Worm (Caenorhabditis elegans) whole organism, L3 larva: Measurements from ENCODE around the gene str-99.

Source experiments
- ZK546.5 ChIP-seq: sonication (generic microtip); optimal IDR thresholded peaks from 2 replicates; lab custom pipeline; 2017; ENCODE audit warnings: missing biosample characterization, missing genetic modification characterization
- aly-2 ChIP-seq: fragments of 150-350 bp; optimal IDR thresholded peaks from 2 replicates; lab custom pipeline; 2014; ENCODE audit warnings: missing biosample characterization, missing genetic modification characterization
- ama-1 ChIP-seq: fragments of 150-350 bp; optimal IDR thresholded peaks from 2 replicates; lab custom pipeline; 2018
- ceh-28 ChIP-seq: fragments of 150-350 bp; optimal IDR thresholded peaks from 2 replicates; lab custom pipeline; 2014; ENCODE audit warnings: missing biosample characterization, missing genetic modification reagents, missing genetic modification characterization
- ceh-82 ChIP-seq: fragments of 150-350 bp; optimal IDR thresholded peaks from 2 replicates; lab custom pipeline; 2014; ENCODE audit warnings: missing biosample characterization, missing genetic modification characterization
- egl-27 ChIP-seq: sonication (generic microtip); optimal IDR thresholded peaks from 4 replicates; lab custom pipeline; 2017; ENCODE audit warnings: missing biosample characterization, missing genetic modification reagents, missing genetic modification characterization
- egl-5 ChIP-seq: fragments of 150-350 bp; optimal IDR thresholded peaks from 2 replicates; lab custom pipeline; 2017; ENCODE audit warnings: missing biosample characterization, missing genetic modification reagents, missing genetic modification characterization, inconsistent platforms
- elt-2 ChIP-seq: sonication (generic microtip); optimal IDR thresholded peaks from 2 replicates; lab custom pipeline; 2016; ENCODE audit warnings: missing genetic modification reagents, mild to moderate bottlenecking, missing genetic modification characterization, missing compliant biosample characterization
- elt-3 ChIP-seq, 3 experiments: fragments of 150-350 bp in 1 of 3; sonication (generic microtip) in 2 of 3; optimal IDR thresholded peaks; 2 replicates in 2 of 3; 4 replicates in 1 of 3; lab custom pipeline; 2014 to 2017; ENCODE audit warnings: missing biosample characterization in 3 of 3, missing genetic modification characterization in 3 of 3
- eor-1 ChIP-seq, 2 experiments: fragments of 150-350 bp; optimal IDR thresholded peaks; 2 replicates each; lab custom pipeline; 2014 to 2018; ENCODE audit warnings: missing biosample characterization in 2 of 2, missing genetic modification characterization in 2 of 2
- fkh-10 ChIP-seq: sonication (generic microtip); optimal IDR thresholded peaks from 2 replicates; lab custom pipeline; 2017; ENCODE audit warnings: missing biosample characterization, missing genetic modification reagents, missing genetic modification characterization
- fkh-2 ChIP-seq: fragments of 150-350 bp; optimal IDR thresholded peaks from 2 replicates; lab custom pipeline; 2014; ENCODE audit warnings: missing biosample characterization, missing genetic modification reagents, missing genetic modification characterization
- hmg-11 ChIP-seq: sonication (generic microtip); optimal IDR thresholded peaks from 2 replicates; lab custom pipeline; 2016; ENCODE audit warnings: missing genetic modification characterization, missing compliant biosample characterization
- jun-1 ChIP-seq: fragments of 150-350 bp; optimal IDR thresholded peaks from 2 replicates; lab custom pipeline; 2014; ENCODE audit warnings: missing biosample characterization, missing genetic modification reagents, missing genetic modification characterization
- lin-15B ChIP-seq: fragments of 150-350 bp; optimal IDR thresholded peaks from 2 replicates; lab custom pipeline; 2014; ENCODE audit warnings: missing biosample characterization, missing genetic modification characterization
- lin-39 ChIP-seq: fragments of 150-350 bp; optimal IDR thresholded peaks from 2 replicates; lab custom pipeline; 2018; ENCODE audit warnings: missing biosample characterization, missing genetic modification reagents, missing genetic modification characterization
- lsy-12 ChIP-seq: sonication (generic microtip); optimal IDR thresholded peaks from 2 replicates; lab custom pipeline; 2016; ENCODE audit warnings: mild to moderate bottlenecking, missing genetic modification characterization, missing compliant biosample characterization
- mdl-1 ChIP-seq: fragments of 150-350 bp; optimal IDR thresholded peaks from 2 replicates; lab custom pipeline; 2014; ENCODE audit warnings: missing biosample characterization, missing genetic modification characterization
- mml-1 ChIP-seq: fragments of 150-350 bp; sonication (generic microtip); optimal IDR thresholded peaks from 3 replicates; lab custom pipeline; 2014; ENCODE audit warnings: missing biosample characterization, missing genetic modification characterization
- nfya-1 ChIP-seq: sonication (generic microtip); optimal IDR thresholded peaks from 2 replicates; lab custom pipeline; 2017; ENCODE audit warnings: missing genetic modification characterization, mild to moderate bottlenecking, missing compliant biosample characterization, antibody characterized with exemption, moderate library complexity; ENCODE audit not compliant: insufficient read depth
- nhr-11 ChIP-seq: fragments of 150-350 bp; optimal IDR thresholded peaks from 2 replicates; lab custom pipeline; 2014; ENCODE audit warnings: missing biosample characterization, missing genetic modification characterization
- nhr-12 ChIP-seq: fragments of 150-350 bp; optimal IDR thresholded peaks from 2 replicates; lab custom pipeline; 2014; ENCODE audit warnings: missing biosample characterization, missing genetic modification characterization
- nhr-23 ChIP-seq: fragments of 150-350 bp; optimal IDR thresholded peaks from 2 replicates; lab custom pipeline; 2014; ENCODE audit warnings: missing biosample characterization, missing genetic modification reagents, missing genetic modification characterization
- nhr-43 ChIP-seq: sonication (generic microtip); optimal IDR thresholded peaks from 2 replicates; lab custom pipeline; 2016; ENCODE audit warnings: mild to moderate bottlenecking, missing genetic modification characterization, missing compliant biosample characterization; ENCODE audit not compliant: poor library complexity, severe bottlenecking
- nhr-67 ChIP-seq: fragments of 150-350 bp; optimal IDR thresholded peaks from 2 replicates; lab custom pipeline; 2014; ENCODE audit warnings: missing biosample characterization, missing genetic modification characterization
- nhr-76 ChIP-seq: fragments of 150-350 bp; sonication (generic microtip); optimal IDR thresholded peaks from 5 replicates; lab custom pipeline; 2014; ENCODE audit warnings: missing biosample characterization, missing genetic modification characterization
- pha-4 ChIP-seq: fragments of 150-350 bp; optimal IDR thresholded peaks from 2 replicates; lab custom pipeline; 2014; ENCODE audit warnings: missing biosample characterization, missing genetic modification reagents, missing genetic modification characterization
- pqm-1 ChIP-seq: fragments of 150-350 bp; optimal IDR thresholded peaks from 2 replicates; lab custom pipeline; 2017; ENCODE audit warnings: missing biosample characterization, missing genetic modification characterization, inconsistent platforms
- sea-2 ChIP-seq: fragments of 150-350 bp; sonication (generic microtip); optimal IDR thresholded peaks from 4 replicates; lab custom pipeline; 2014; ENCODE audit warnings: missing biosample characterization, missing genetic modification reagents, missing genetic modification characterization
- tbx-2 ChIP-seq: sonication (generic microtip); optimal IDR thresholded peaks from 2 replicates; lab custom pipeline; 2016; ENCODE audit warnings: mild to moderate bottlenecking, missing genetic modification characterization, missing compliant biosample characterization
- unc-39 ChIP-seq: sonication (generic microtip); optimal IDR thresholded peaks from 4 replicates; lab custom pipeline; 2017; ENCODE audit warnings: missing biosample characterization, missing genetic modification characterization
- unc-62 ChIP-seq: fragments of 150-350 bp; sonication (generic microtip); optimal IDR thresholded peaks from 4 replicates; lab custom pipeline; 2014; ENCODE audit warnings: missing biosample characterization, missing genetic modification reagents, missing genetic modification characterization
- zag-1 ChIP-seq: fragments of 150-350 bp; optimal IDR thresholded peaks from 2 replicates; lab custom pipeline; 2014; ENCODE audit warnings: missing biosample characterization, missing genetic modification characterization
- ztf-11 ChIP-seq: fragments of 150-350 bp; optimal IDR thresholded peaks from 2 replicates; lab custom pipeline; 2014; ENCODE audit warnings: missing biosample characterization, missing genetic modification characterization
- ztf-4 ChIP-seq: fragments of 150-350 bp; optimal IDR thresholded peaks from 2 replicates; lab custom pipeline; 2014; ENCODE audit warnings: missing biosample characterization, missing genetic modification characterization

The str-99 gene

DNA sequence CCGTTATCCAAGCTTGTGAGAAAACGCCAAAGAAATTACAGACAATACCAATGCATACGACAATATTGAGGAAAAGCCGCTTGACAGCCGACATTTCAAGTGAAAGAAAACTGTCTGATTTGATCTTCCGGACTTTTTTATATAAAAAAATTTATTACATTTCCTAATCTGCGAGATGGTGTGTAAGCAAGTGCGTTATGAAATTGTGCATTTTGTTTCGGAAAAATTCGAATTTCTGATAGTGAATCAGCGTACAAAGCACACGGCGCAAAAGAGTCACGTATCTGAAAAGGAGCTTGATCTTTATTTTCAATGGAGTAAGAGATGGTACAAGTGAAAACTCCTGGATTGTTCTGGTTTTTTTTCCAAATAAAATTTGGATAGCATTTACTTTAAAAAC is 17.2 kb downstream of the str-99 start, which contains the start of gene clc-32:
TSS of gene clc-32 (minus strand) at position 101 of the 400 bp plus-strand sequence.
- no peak for TF ChIP-seq eor-1 (tag; optimal IDR thresholded peaks at IDR 0.05; lab: Kevin White, UChicago)
- no peak for TF ChIP-seq ztf-11 (tag; lab: Kevin White, UChicago)
- no peak for TF ChIP-seq egl-27
- no peak for TF ChIP-seq pqm-1 (tag; lab: Kevin White, UChicago)
- no peak for TF ChIP-seq nhr-23 (tag; lab: Kevin White, UChicago)
- TF ChIP-seq nhr-11 (tag; lab: Kevin White, UChicago): no peak

DNA sequence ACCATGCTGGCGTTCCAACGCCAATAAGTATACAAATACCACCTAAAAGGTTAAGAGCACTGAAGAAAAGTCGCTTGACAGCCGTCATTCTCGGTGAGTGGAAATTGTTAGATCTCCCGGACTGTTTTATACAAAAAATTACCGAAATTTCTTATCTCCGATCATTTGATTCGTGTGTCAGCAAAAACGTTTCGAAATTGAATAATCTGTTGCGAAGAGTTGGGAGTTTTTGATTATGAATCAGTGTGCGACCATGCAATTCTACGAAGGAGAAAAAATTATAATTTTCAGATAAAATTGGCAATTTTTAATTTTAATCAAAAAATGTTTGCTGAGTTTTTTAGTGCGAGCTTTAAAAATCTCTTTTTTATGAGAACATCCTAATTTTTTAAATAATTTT is 18.8 kb downstream of the str-99 start, which contains the start of gene clc-11:
TSS of gene clc-11 (minus strand) at position 101 of the 400 bp plus-strand sequence.
- TF ChIP-seq ama-1 (lab: Kevin White, UChicago): no peak
- no peak for TF ChIP-seq fkh-10 (GFP tag; lab: Kevin White, UChicago)
- no peak for TF ChIP-seq aly-2 (tag; lab: Kevin White, UChicago)
- TF ChIP-seq pqm-1 (tag; lab: Kevin White, UChicago): no peak
- no peak for TF ChIP-seq lin-39 (tag; lab: Kevin White, UChicago)
- no peak for TF ChIP-seq zag-1
- TF ChIP-seq nhr-76: no peak
- no peak for TF ChIP-seq egl-27
- no peak for TF ChIP-seq unc-62
- no peak for TF ChIP-seq hmg-11 (tag; lab: Kevin White, UChicago)
- no peak for TF ChIP-seq ZK546.5 (tag; lab: Kevin White, UChicago)
- no peak for TF ChIP-seq nhr-12 (tag; lab: Kevin White, UChicago)
- TF ChIP-seq mdl-1 (tag; lab: Kevin White, UChicago): no peak
- TF ChIP-seq fkh-2 (tag; lab: Kevin White, UChicago): no peak

DNA sequence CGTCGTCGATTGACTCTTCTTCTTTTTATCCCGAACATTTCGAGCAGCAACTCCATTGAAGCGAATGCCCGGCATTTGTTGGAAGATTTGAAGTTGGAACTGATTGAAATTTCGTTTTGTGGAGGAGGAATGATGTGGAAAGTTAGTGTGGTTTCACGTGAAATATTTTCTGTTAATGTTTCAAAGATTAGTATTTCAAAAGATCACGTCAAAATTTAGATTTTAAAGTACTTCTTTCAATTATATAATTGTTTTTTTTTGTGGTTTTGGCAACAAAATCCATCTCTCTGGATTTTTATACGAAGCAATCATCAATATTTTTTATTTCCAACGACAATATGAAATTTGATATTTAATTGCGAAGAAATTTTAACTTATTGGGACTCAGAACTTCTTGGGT is 21.2 kb downstream of the str-99 start, which contains the start of gene F44G3.7:
TSS of gene F44G3.7 (minus strand) at position 101 of the 400 bp plus-strand sequence.
- no peak for TF ChIP-seq nhr-11 (tag; lab: Kevin White, UChicago)
- TF ChIP-seq nhr-43: no peak
- TF ChIP-seq elt-3 (tag; optimal IDR thresholded peaks at IDR 0.05; lab: Kevin White, UChicago): no peak
- no peak for TF ChIP-seq ceh-28 (tag; lab: Kevin White, UChicago)
- TF ChIP-seq eor-1 (tag; optimal IDR thresholded peaks at IDR 0.05; lab: Kevin White, UChicago): no peak
- TF ChIP-seq unc-62: no peak
- TF ChIP-seq tbx-2: no peak
- TF ChIP-seq sea-2 (GFP tag; lab: Kevin White, UChicago): no peak
- TF ChIP-seq fkh-10 (GFP tag; lab: Kevin White, UChicago): no peak
- TF ChIP-seq mdl-1 (tag; lab: Kevin White, UChicago): no peak
- TF ChIP-seq egl-27: no peak
- no peak for TF ChIP-seq lin-15B (tag; lab: Kevin White, UChicago)
- TF ChIP-seq nhr-67 (tag; lab: Kevin White, UChicago): no peak
- TF ChIP-seq, all 47 proteins: peak for 0

DNA sequence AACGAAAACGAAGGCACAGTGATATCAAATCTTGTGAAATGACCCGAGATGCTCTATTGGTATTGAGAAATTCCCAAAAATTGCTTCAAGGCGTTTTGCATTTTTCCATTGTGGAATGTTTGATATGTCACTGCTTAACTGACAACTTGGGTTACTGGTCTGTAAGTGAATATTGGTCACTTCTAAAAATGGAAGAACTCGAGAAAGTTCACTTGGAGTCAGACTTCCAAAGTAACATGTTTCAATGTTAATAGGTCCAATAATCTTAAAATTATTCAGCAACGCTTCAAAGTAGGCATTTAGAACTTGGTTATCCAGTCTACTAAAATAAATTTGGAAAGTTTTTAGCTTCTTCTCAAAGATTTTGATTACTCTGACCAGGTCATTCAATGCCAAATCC is 25.6 kb downstream of the str-99 start, which contains the start of gene fbxa-144:
TSS of gene fbxa-144 (minus strand) at position 101 of the 400 bp plus-strand sequence.
- TF ChIP-seq mml-1 (tag; lab: Kevin White, UChicago) (no peak), ceh-28 (tag; lab: Kevin White, UChicago) (no peak), ztf-11 (tag; lab: Kevin White, UChicago) (no peak), ceh-82 (tag; lab: Kevin White, UChicago) (no peak), elt-2 (tag; lab: Kevin White, UChicago) (no peak), zag-1 (no peak), unc-39 (tag; lab: Kevin White, UChicago) (no peak), nhr-12 (tag; lab: Kevin White, UChicago) (no peak), egl-27 (no peak), fkh-2 (tag; lab: Kevin White, UChicago) (no peak), sea-2 (GFP tag; lab: Kevin White, UChicago) (no peak), nhr-43 (no peak), pha-4 (tag; lab: Kevin White, UChicago) (no peak), lsy-12 (tag; lab: Kevin White, UChicago) (no peak), unc-62 (no peak)
- TF ChIP-seq, all 47 proteins: peak for 0

DNA sequence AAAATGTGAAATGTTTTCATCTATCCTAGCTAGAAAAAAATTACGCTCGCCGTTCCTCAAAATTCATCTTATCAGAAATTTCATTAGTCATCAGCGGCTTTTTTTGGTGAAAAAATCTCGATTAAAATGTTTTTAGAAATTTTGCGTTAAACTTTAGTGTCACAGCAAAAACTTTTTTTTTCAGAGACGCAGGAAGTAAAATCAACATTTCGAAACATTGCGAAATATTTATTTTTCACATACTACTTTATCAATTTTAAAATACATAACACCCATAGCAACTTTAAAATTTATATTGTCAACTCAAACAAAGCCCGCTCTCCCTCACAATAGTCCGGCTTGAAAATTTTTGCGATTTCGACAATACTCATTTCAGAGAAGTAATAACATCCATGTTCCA is 26.1 kb downstream of the str-99 start:
- no peak for TF ChIP-seq jun-1 (tag; lab: Kevin White, UChicago)
- no peak for TF ChIP-seq nfya-1 (tag; lab: Kevin White, UChicago)
- TF ChIP-seq unc-39 (tag; lab: Kevin White, UChicago): no peak
- no peak for TF ChIP-seq ZK546.5 (tag; lab: Kevin White, UChicago)
- no peak for TF ChIP-seq aly-2 (tag; lab: Kevin White, UChicago)
- TF ChIP-seq ztf-4 (tag; lab: Kevin White, UChicago): no peak
- no peak for TF ChIP-seq nhr-67 (tag; lab: Kevin White, UChicago)
- no peak for TF ChIP-seq ztf-11 (tag; lab: Kevin White, UChicago)
- no peak for TF ChIP-seq egl-5 (tag; lab: Kevin White, UChicago)
- TF ChIP-seq mml-1 (tag; lab: Kevin White, UChicago): no peak
- no peak for TF ChIP-seq nhr-23 (tag; lab: Kevin White, UChicago)
